Fruit fly (Drosophila melanogaster): ENCODE measurements around the gene CG4658.
A peak's percentile ranks its signal among the peaks of the same experiment; 100 is the strongest.

CG4658 gene

DNA sequence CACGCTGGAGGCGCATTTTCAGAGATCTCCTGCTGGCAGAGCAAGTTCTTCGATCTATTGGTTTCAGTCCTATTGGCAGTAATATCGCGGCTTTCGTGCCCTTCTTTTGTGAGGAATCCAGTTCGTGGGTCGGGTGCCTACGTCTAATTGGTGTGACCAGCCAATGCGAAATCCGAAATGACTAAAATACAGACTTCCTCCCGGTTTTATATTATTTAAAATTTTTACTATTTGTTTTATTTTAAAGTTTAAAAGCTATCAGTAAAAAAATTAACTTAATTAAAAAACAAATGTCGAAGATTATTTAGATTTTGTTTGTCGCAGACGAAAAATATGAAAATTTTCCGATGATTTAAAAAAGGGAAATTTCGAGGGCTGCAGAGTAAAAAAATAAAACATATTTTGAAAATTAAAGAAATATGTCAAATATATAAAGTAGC is 6.7 kb downstream of the CG4658 start, which contains the start of gene CG5850 (continued):
- TF ChIP-seq CG10631 (GFP tag; optimal IDR thresholded peaks at IDR 0.05) (no peak), cyc (GFP tag; optimal IDR thresholded peaks at IDR 0.05) (no peak), Ets21C (GFP tag; optimal IDR thresholded peaks at IDR 0.05) (no peak), Gug (GFP tag; IDR thresholded peaks at IDR 0.05) (no peak), CG6808 (GFP tag; optimal IDR thresholded peaks at IDR 0.05) (no peak), vri (GFP tag; optimal IDR thresholded peaks at IDR 0.05) (no peak), CG11762 (GFP tag; optimal IDR thresholded peaks at IDR 0.05; ENCODE audit: insufficient read depth) (no peak), OdsH (GFP tag; optimal IDR thresholded peaks at IDR 0.05) (peak; percentile 6), achi (GFP tag; optimal IDR thresholded peaks at IDR 0.05) (peak; percentile 13), fd85E (GFP tag; optimal IDR thresholded peaks at IDR 0.05) (no peak), CG10669 (GFP tag; optimal IDR thresholded peaks at IDR 0.05) (no peak), Eip75B (GFP tag; optimal IDR thresholded peaks at IDR 0.05) (no peak), CG6163 (GFP tag; IDR thresholded peaks at IDR 0.05) (no peak), dac (GFP tag; optimal IDR thresholded peaks at IDR 0.05) (no peak), Sox15 (GFP tag; optimal IDR thresholded peaks at IDR 0.05) (no peak), CG6854 (GFP tag; optimal IDR thresholded peaks at IDR 0.05) (peak; percentile 50), salr (GFP tag; optimal IDR thresholded peaks at IDR 0.05) (no peak), acj6 (GFP tag; optimal IDR thresholded peaks at IDR 0.05) (no peak), Hr4 (GFP tag; optimal IDR thresholded peaks at IDR 0.05) (no peak), CG11294 (GFP tag; IDR thresholded peaks at IDR 0.05) (no peak), ss (GFP tag; optimal IDR thresholded peaks at IDR 0.05) (no peak), topi (GFP tag; optimal IDR thresholded peaks at IDR 0.05) (no peak), CG16779 (tag; optimal IDR thresholded peaks at IDR 0.05) (no peak), Met (GFP tag; optimal IDR thresholded peaks at IDR 0.05) (peak; percentile 25), Sox14 (GFP tag; optimal IDR thresholded peaks at IDR 0.05) (no peak), CG7368 (GFP tag; optimal IDR thresholded peaks at IDR 0.05) (no peak), svp (GFP tag) (peak; percentile 69), eg (GFP tag; IDR thresholded peaks at IDR 0.05) (no peak), Smox (GFP tag; optimal IDR thresholded peaks at IDR 0.05) (no peak)

DNA sequence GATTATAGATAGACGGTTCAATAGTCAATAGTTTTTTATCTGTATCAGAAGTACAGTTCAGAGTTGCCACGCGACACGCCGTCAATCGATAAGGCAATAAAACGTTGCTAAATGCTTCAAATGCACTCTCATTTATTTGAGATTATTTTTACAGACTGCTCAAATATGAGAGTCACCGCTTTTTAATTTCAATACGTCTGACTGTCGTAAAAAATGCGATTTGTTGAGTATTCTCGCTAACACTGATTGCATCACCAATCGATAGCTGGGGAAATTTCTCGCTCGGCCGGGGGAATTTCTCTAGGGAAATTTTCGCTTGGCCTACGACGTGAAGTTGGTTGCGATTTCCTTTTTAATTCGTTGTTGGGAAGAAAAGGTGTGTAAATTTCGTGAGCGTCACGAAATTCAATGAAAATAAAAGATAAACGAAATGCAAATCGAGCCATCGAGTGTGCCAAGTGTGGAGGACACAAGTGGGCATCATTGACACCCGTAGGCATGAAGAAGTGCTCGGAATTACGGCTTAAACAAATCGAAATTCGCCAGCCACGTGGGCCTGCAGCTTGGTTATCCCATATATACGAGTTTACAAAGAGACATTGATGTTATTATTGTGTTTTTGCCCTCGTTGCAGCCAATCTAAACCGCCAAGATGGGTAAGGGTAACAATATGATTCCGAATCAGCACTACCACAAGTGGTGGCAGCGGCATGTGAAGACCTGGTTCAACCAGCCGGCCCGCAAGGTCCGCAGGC is 10.2 kb downstream of the CG4658 start, which contains the start of the genes Dref and RpL13:
Dref (minus strand) TSS at position 247 of the 755 bp plus-strand sequence.
RpL13 (plus strand) TSS at position 331 of the 755 bp plus-strand sequence.
- TF ChIP-seq Gug (GFP tag; IDR thresholded peaks at IDR 0.05) (peak; percentile 44), Ets21C (GFP tag; optimal IDR thresholded peaks at IDR 0.05) (peak; percentile 53), CG8632 (GFP tag; optimal IDR thresholded peaks at IDR 0.05) (peak; percentile 84), CG6808 (GFP tag; optimal IDR thresholded peaks at IDR 0.05) (peak; percentile 78), CG7368 (GFP tag; optimal IDR thresholded peaks at IDR 0.05) (peak; percentile 84), CG11294 (GFP tag; IDR thresholded peaks at IDR 0.05) (no peak), dsx (GFP tag; optimal IDR thresholded peaks at IDR 0.05; ENCODE audit: poor library complexity, severe bottlenecking) (peak; percentile 54), Sox14 (GFP tag; optimal IDR thresholded peaks at IDR 0.05) (peak; percentile 78), Ets96B (tag; optimal IDR thresholded peaks at IDR 0.05) (peak; percentile 51), CG6163 (GFP tag; IDR thresholded peaks at IDR 0.05) (peak; percentile 89), lz (GFP tag; optimal IDR thresholded peaks at IDR 0.05) (peak; percentile 83), cyc (GFP tag; optimal IDR thresholded peaks at IDR 0.05) (peak; percentile 75), CG3919 (GFP tag; optimal IDR thresholded peaks at IDR 0.05) (peak; percentile 85), CG6792 (GFP tag; optimal IDR thresholded peaks at IDR 0.05) (peak; percentile 66), dac (GFP tag; optimal IDR thresholded peaks at IDR 0.05) (peak; percentile 46), Eip75B (GFP tag; optimal IDR thresholded peaks at IDR 0.05) (peak; percentile 83), topi (GFP tag; optimal IDR thresholded peaks at IDR 0.05) (peak; percentile 85), fd59A (GFP tag; optimal IDR thresholded peaks at IDR 0.05) (peak; percentile 60), net (GFP tag; optimal IDR thresholded peaks at IDR 0.05) (peak; percentile 80), Sox102F (GFP tag; optimal IDR thresholded peaks at IDR 0.05) (peak; percentile 92), pdm3 (GFP tag; optimal IDR thresholded peaks at IDR 0.05) (peak; percentile 77), CG11902 (GFP tag; optimal IDR thresholded peaks at IDR 0.05) (no peak), spab (GFP tag; optimal IDR thresholded peaks at IDR 0.05) (no peak), CG11762 (GFP tag; optimal IDR thresholded peaks at IDR 0.05; ENCODE audit: insufficient read depth) (peak; percentile 59), CG16779 (tag; optimal IDR thresholded peaks at IDR 0.05) (peak; percentile 81), CG10669 (GFP tag; optimal IDR thresholded peaks at IDR 0.05) (peak; percentile 78), salr (GFP tag; optimal IDR thresholded peaks at IDR 0.05) (peak in 1 of 2 experiments; percentile 78), CG31627 (GFP tag; optimal IDR thresholded peaks at IDR 0.05) (peak; percentile 78), CG6276 (GFP tag; optimal IDR thresholded peaks at IDR 0.05) (no peak), CG15336 (GFP tag; IDR thresholded peaks at IDR 0.05) (peak; percentile 39; the same call in 1 of the 2 replicates), CG8319 (GFP tag; optimal IDR thresholded peaks at IDR 0.05) (peak; percentile 65), CG1621 (tag; optimal IDR thresholded peaks at IDR 0.05) (peak; percentile 83), CG8119 (GFP tag; IDR thresholded peaks at IDR 0.05) (no peak; the same call in 1 of the 3 replicates), ss (GFP tag; optimal IDR thresholded peaks at IDR 0.05) (peak; percentile 69 to 93)
